Worm (Caenorhabditis elegans) whole organism, early embryonic: ENCODE results near the gene C54D10.3.

Experiments
- B0310.2 ChIP-seq: sonication (generic microtip); optimal IDR thresholded peaks from 2 replicates; lab custom pipeline; 2016; ENCODE audit warnings: mild to moderate bottlenecking, missing genetic modification characterization, missing compliant biosample characterization
- ama-1 ChIP-seq: fragments of 150-350 bp; optimal IDR thresholded peaks from 2 replicates; lab custom pipeline; 2014
- hmbx-1 ChIP-seq: sonication (generic microtip); optimal IDR thresholded peaks from 2 replicates; lab custom pipeline; 2016; ENCODE audit warnings: mild to moderate bottlenecking, missing genetic modification characterization, missing compliant biosample characterization
- hnd-1 ChIP-seq: sonication (generic microtip); optimal IDR thresholded peaks from 2 replicates; lab custom pipeline; 2016; ENCODE audit warnings: missing genetic modification characterization, missing compliant biosample characterization
- pes-1 ChIP-seq: fragments of 200-800 bp; sonication (Bioruptor generic); IDR thresholded peaks from 2 replicates; pipeline ENCODE4 v1.3.6; 2022; ENCODE audit warnings: missing genetic modification reagents, missing genetic modification characterization, missing compliant biosample characterization
- tbx-37 ChIP-seq: fragments of 200-800 bp; sonication (Bioruptor generic); conservative IDR thresholded peaks from 2 replicates; pipeline ENCODE4 v1.3.6; 2022; ENCODE audit warnings: missing genetic modification reagents, missing genetic modification characterization, missing compliant biosample characterization

ce11 chrV:12411909-12412308 lies 6.5 kb upstream of the C54D10.3 start, which contains the start of gene cdr-7:
- TF ChIP-seq tbx-37 (GFP tag; lab: Robert Waterston, UW) = no peak
- TF ChIP-seq pes-1 (GFP tag; lab: Robert Waterston, UW) = no peak
- no peak for TF ChIP-seq ama-1
- no peak for TF ChIP-seq hnd-1 (tag; lab: Kevin White, UChicago)
- TF ChIP-seq B0310.2 (tag; lab: Kevin White, UChicago) = no peak
- TF ChIP-seq hmbx-1 (tag; lab: Kevin White, UChicago) = no peak
